Fruit fly (Drosophila melanogaster) whole organism, larva: ENCODE results near the gene CG42714.

Source experiments
- noc ChIP-seq: fragments of 200-800 bp; sonication (Bioruptor generic); optimal IDR thresholded peaks from 3 replicates; lab custom pipeline; 2019; ENCODE audit warnings: missing biosample characterization, mild to moderate bottlenecking, missing genetic modification characterization, moderate library complexity

CG42714 gene

dm6 chr3L:6192822-6193555 lies 40.9 kb downstream of the CG42714 start, which contains the start of the genes Sf3b6 and Tnpo:
Sf3b6 (minus strand) TSS chr3L:6193179.
Tnpo (plus strand) TSS chr3L:6193480.
- TF ChIP-seq noc (tag; lab: Kevin White, UChicago): peak; percentile 80

dm6 chr3L:6188995-6189927 lies 44.6 kb downstream of the CG42714 start, which contains the start of the genes D19A and CG7386:
D19A (minus strand) TSS chr3L:6189123.
CG7386 (plus strand) TSS chr3L:6189745.
- TF ChIP-seq noc (tag; lab: Kevin White, UChicago): peak; percentile 33

DNA sequence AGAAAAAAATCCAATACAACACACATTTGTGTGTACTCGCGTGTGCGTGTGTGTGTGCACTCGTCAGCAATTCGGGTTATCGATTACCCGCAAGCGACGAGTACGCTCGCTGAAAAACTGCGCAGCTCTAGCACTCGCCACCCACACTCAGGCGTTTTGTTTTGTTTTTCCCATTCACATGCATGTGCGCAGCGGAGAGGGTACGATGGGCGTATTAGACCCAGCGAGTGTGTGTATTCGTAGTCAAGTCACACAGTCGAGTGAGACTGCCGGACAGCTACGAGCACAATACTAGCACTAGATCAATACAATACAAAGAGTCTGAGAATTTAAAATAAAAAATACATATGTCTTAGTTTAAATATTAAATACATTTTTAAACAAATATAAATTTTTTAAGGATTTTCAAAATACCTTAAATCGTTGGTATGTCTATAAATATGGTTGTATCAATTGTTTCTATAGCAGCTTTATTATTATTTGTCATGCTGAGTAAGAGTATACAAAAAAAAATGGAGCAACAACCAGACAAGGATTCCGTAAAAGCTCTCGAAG lies 48.9 kb downstream of the CG42714 start, which contains the start of the genes D19B and CG43293:
Gene D19B (minus strand): TSS at position 37 of the 555 bp plus-strand sequence.
Gene CG43293 (plus strand): TSS at position 306 of the 555 bp plus-strand sequence.
- peak; percentile 72 for TF ChIP-seq noc (tag; lab: Kevin White, UChicago)
